Worm (Caenorhabditis elegans): ENCODE measurements around the gene spl-1.

The spl-1 gene

ce11 chrIV:337128-337646 lies 45.8 kb downstream of the spl-1 start, which contains the start of gene pxmp-4:
Gene pxmp-4, minus strand, starts transcription at chrIV:337178.
- TF ChIP-seq ets-7 (tag; optimal IDR thresholded peaks at IDR 0.05) (no peak), pes-1 (GFP tag; IDR thresholded peaks at IDR 0.05) (no peak), ceh-36 (tag; optimal IDR thresholded peaks at IDR 0.05) (no peak), flt-1 (GFP tag; IDR thresholded peaks at IDR 0.05) (no peak), scrt-1 (GFP tag; IDR thresholded peaks at IDR 0.05) (no peak), tra-4 (tag; optimal IDR thresholded peaks at IDR 0.05) (no peak), B0310.2 (tag; optimal IDR thresholded peaks at IDR 0.05) (no peak), hmg-4 (GFP tag; optimal IDR thresholded peaks at IDR 0.05) (no peak), ceh-13 (GFP tag; optimal IDR thresholded peaks at IDR 0.05) (no peak), hnd-1 (tag; optimal IDR thresholded peaks at IDR 0.05) (no peak), F13C5.2 (tag; optimal IDR thresholded peaks at IDR 0.05) (no peak), tbx-11 (GFP tag; IDR thresholded peaks at IDR 0.05) (no peak), hmbx-1 (tag; optimal IDR thresholded peaks at IDR 0.05) (no peak), tbx-37 (GFP tag; conservative IDR thresholded peaks at IDR 0.05) (no peak), sea-1 (GFP tag; conservative IDR thresholded peaks at IDR 0.05) (no peak), aly-1 (tag; optimal IDR thresholded peaks at IDR 0.05) (no peak)

ce11 chrIV:330523-330922 lies 52.5 kb downstream of the spl-1 start, which contains the start of gene F18F11.4:
Gene F18F11.4, plus strand, starts transcription at chrIV:330823.
- TF ChIP-seq tbx-11 (GFP tag; IDR thresholded peaks at IDR 0.05): no peak
- TF ChIP-seq ceh-36 (tag; optimal IDR thresholded peaks at IDR 0.05): no peak
- TF ChIP-seq hmbx-1 (tag; optimal IDR thresholded peaks at IDR 0.05): no peak
- no peak for TF ChIP-seq pes-1 (GFP tag; IDR thresholded peaks at IDR 0.05)
- no peak for TF ChIP-seq aly-1 (tag; optimal IDR thresholded peaks at IDR 0.05)
- TF ChIP-seq F13C5.2 (tag; optimal IDR thresholded peaks at IDR 0.05): no peak

All from whole organism, early embryonic.